Worm (Caenorhabditis elegans) whole organism, L1 larva: Measurements from ENCODE around the gene C39D10.8.

ENCODE experiments used
- C04F5.9 ChIP-seq: sonication (generic microtip); optimal IDR thresholded peaks from 2 replicates; lab custom pipeline; 2016; ENCODE audit warnings: missing genetic modification characterization, missing compliant biosample characterization
- C16A3.4 ChIP-seq: fragments of 150-350 bp; optimal IDR thresholded peaks from 2 replicates; lab custom pipeline; 2014; ENCODE audit warnings: missing biosample characterization, missing genetic modification characterization
- C34B4.2 ChIP-seq: sonication (generic microtip); optimal IDR thresholded peaks from 2 replicates; lab custom pipeline; 2017; ENCODE audit warnings: mild to moderate bottlenecking, missing genetic modification characterization, missing compliant biosample characterization
- F16B12.6 ChIP-seq: fragments of 150-350 bp; optimal IDR thresholded peaks from 2 replicates; lab custom pipeline; 2014; ENCODE audit warnings: missing biosample characterization, missing genetic modification characterization
- Y116A8C.19 ChIP-seq: sonication (generic microtip); optimal IDR thresholded peaks from 2 replicates; lab custom pipeline; 2016; ENCODE audit warnings: missing compliant biosample characterization, missing genetic modification characterization, borderline replicate concordance
- aly-2 ChIP-seq: fragments of 150-350 bp; optimal IDR thresholded peaks from 2 replicates; lab custom pipeline; 2014; ENCODE audit warnings: missing biosample characterization, missing genetic modification characterization
- ama-1 ChIP-seq: fragments of 150-350 bp; optimal IDR thresholded peaks from 2 replicates; lab custom pipeline; 2014
- blmp-1 ChIP-seq: fragments of 150-350 bp; optimal IDR thresholded peaks from 2 replicates; lab custom pipeline; 2014; ENCODE audit warnings: missing biosample characterization, missing genetic modification characterization
- ceh-8 ChIP-seq: fragments of 200-800 bp; sonication (Bioruptor generic); optimal IDR thresholded peaks from 2 replicates; lab custom pipeline; 2018; ENCODE audit warnings: mild to moderate bottlenecking, missing genetic modification characterization, moderate library complexity, missing compliant biosample characterization
- ceh-82 ChIP-seq, 3 experiments: fragments of 150-350 bp in 1 of 3; sonication (generic microtip) in 2 of 3; optimal IDR thresholded peaks; 2 replicates each; lab custom pipeline; 2014 to 2017; ENCODE audit warnings: missing biosample characterization in 3 of 3, missing genetic modification characterization in 3 of 3
- ces-1 ChIP-seq: fragments of 150-350 bp; optimal IDR thresholded peaks from 2 replicates; lab custom pipeline; 2014; ENCODE audit warnings: missing biosample characterization, missing genetic modification reagents, missing genetic modification characterization
- dpl-1 ChIP-seq, 3 experiments: fragments of 150-350 bp in 2 of 3; sonication (generic microtip) in 1 of 3; optimal IDR thresholded peaks; 2 replicates each; lab custom pipeline; 2014 to 2017; ENCODE audit warnings: missing biosample characterization in 3 of 3, missing genetic modification characterization in 3 of 3, missing genetic modification reagents in 3 of 3
- egl-13 ChIP-seq: sonication (generic microtip); optimal IDR thresholded peaks from 2 replicates; lab custom pipeline; 2016; ENCODE audit warnings: missing genotype, missing genetic modification reagents, missing genetic modification characterization, missing compliant biosample characterization
- elt-2 ChIP-seq: sonication (generic microtip); optimal IDR thresholded peaks from 2 replicates; lab custom pipeline; 2016; ENCODE audit warnings: missing genetic modification characterization, mild to moderate bottlenecking, inconsistent platforms, missing compliant biosample characterization, missing genetic modification reagents
- ets-5 ChIP-seq: fragments of 200-800 bp; sonication (Bioruptor generic); IDR thresholded peaks from 2 replicates; pipeline ENCODE4 v1.3.6; 2022; ENCODE audit warnings: missing genetic modification characterization, missing compliant biosample characterization
- fkh-4 ChIP-seq: sonication (generic microtip); optimal IDR thresholded peaks from 2 replicates; lab custom pipeline; 2016; ENCODE audit warnings: missing compliant biosample characterization, missing genetic modification characterization, borderline replicate concordance
- fkh-8 ChIP-seq: sonication (generic microtip); optimal IDR thresholded peaks from 2 replicates; lab custom pipeline; 2016; ENCODE audit warnings: mild to moderate bottlenecking, missing genetic modification characterization, missing compliant biosample characterization
- hlh-4 ChIP-seq: sonication (generic microtip); optimal IDR thresholded peaks from 2 replicates; lab custom pipeline; 2016; ENCODE audit warnings: mild to moderate bottlenecking, missing genetic modification characterization, missing compliant biosample characterization
- hpl-2 ChIP-seq: fragments of 150-350 bp; optimal IDR thresholded peaks from 2 replicates; lab custom pipeline; 2014; ENCODE audit warnings: missing biosample characterization, missing genetic modification reagents, missing genetic modification characterization
- lin-13 ChIP-seq: fragments of 150-350 bp; optimal IDR thresholded peaks from 2 replicates; lab custom pipeline; 2014; ENCODE audit warnings: missing biosample characterization, missing genetic modification reagents, missing genetic modification characterization
- lin-35 ChIP-seq, 2 experiments: fragments of 150-350 bp; optimal IDR thresholded peaks; 2 replicates each; lab custom pipeline; 2014; ENCODE audit warnings: missing biosample characterization in 2 of 2, missing genetic modification characterization in 2 of 2, missing genetic modification reagents in 2 of 2
- lin-39 ChIP-seq: fragments of 150-350 bp; optimal IDR thresholded peaks from 2 replicates; lab custom pipeline; 2014; ENCODE audit warnings: missing biosample characterization, missing genetic modification reagents, missing genetic modification characterization
- mab-9 ChIP-seq: fragments of 200-800 bp; sonication (Bioruptor generic); IDR thresholded peaks from 2 replicates; pipeline ENCODE4 v1.3.6; 2022; ENCODE audit warnings: missing genetic modification reagents, missing genetic modification characterization, missing compliant biosample characterization
- mef-2 ChIP-seq: fragments of 150-350 bp; optimal IDR thresholded peaks from 2 replicates; lab custom pipeline; 2014; ENCODE audit warnings: missing biosample characterization, missing genetic modification characterization
- nhr-11 ChIP-seq: fragments of 150-350 bp; optimal IDR thresholded peaks from 2 replicates; lab custom pipeline; 2014; ENCODE audit warnings: missing biosample characterization, missing genetic modification characterization
- nhr-20 ChIP-seq: sonication (generic microtip); optimal IDR thresholded peaks from 2 replicates; lab custom pipeline; 2016; ENCODE audit warnings: mild to moderate bottlenecking, missing genetic modification characterization, missing compliant biosample characterization
- nhr-237 ChIP-seq: fragments of 150-350 bp; optimal IDR thresholded peaks from 2 replicates; lab custom pipeline; 2014; ENCODE audit warnings: missing biosample characterization, missing genetic modification characterization
- nhr-28 ChIP-seq: fragments of 150-350 bp; optimal IDR thresholded peaks from 2 replicates; lab custom pipeline; 2014; ENCODE audit warnings: missing biosample characterization, missing genetic modification characterization
- nhr-47 ChIP-seq: sonication (generic microtip); optimal IDR thresholded peaks from 2 replicates; lab custom pipeline; 2016; ENCODE audit warnings: mild to moderate bottlenecking, missing genetic modification characterization, moderate library complexity, missing compliant biosample characterization
- nhr-77 ChIP-seq: fragments of 150-350 bp; optimal IDR thresholded peaks from 2 replicates; lab custom pipeline; 2014; ENCODE audit warnings: missing biosample characterization, missing genetic modification characterization
- nhr-84 ChIP-seq: sonication (generic microtip); optimal IDR thresholded peaks from 2 replicates; lab custom pipeline; 2017; ENCODE audit warnings: missing biosample characterization, missing genetic modification characterization
- nhr-90 ChIP-seq: sonication (generic microtip); optimal IDR thresholded peaks from 2 replicates; lab custom pipeline; 2016; ENCODE audit warnings: mild to moderate bottlenecking, missing genetic modification characterization, missing compliant biosample characterization; ENCODE audit not compliant: poor library complexity
- pag-3 ChIP-seq: sonication (generic microtip); optimal IDR thresholded peaks from 2 replicates; lab custom pipeline; 2017; ENCODE audit warnings: missing genetic modification characterization, mild to moderate bottlenecking, missing compliant biosample characterization, antibody characterized with exemption, borderline replicate concordance; ENCODE audit not compliant: insufficient read depth
- pax-3 ChIP-seq: fragments of 200-800 bp; sonication (Bioruptor generic); optimal IDR thresholded peaks from 2 replicates; lab custom pipeline; 2018; ENCODE audit warnings: mild to moderate bottlenecking, missing genetic modification characterization, moderate library complexity, missing compliant biosample characterization
- skn-1 ChIP-seq: fragments of 150-350 bp; optimal IDR thresholded peaks from 2 replicates; lab custom pipeline; 2014; ENCODE audit warnings: missing biosample characterization, missing genetic modification characterization
- snpc-4 ChIP-seq: fragments of 150-350 bp; optimal IDR thresholded peaks from 2 replicates; lab custom pipeline; 2014; ENCODE audit warnings: missing biosample characterization, missing genetic modification characterization
- snu-23 ChIP-seq: sonication (generic microtip); optimal IDR thresholded peaks from 2 replicates; lab custom pipeline; 2016; ENCODE audit warnings: missing genetic modification characterization, missing compliant biosample characterization
- sptf-1 ChIP-seq: fragments of 150-350 bp; optimal IDR thresholded peaks from 2 replicates; lab custom pipeline; 2014; ENCODE audit warnings: missing biosample characterization, missing genetic modification characterization
- sup-37 ChIP-seq: fragments of 200-800 bp; sonication (Bioruptor generic); optimal IDR thresholded peaks from 2 replicates; lab custom pipeline; 2018; ENCODE audit warnings: mild to moderate bottlenecking, missing genetic modification characterization, missing compliant biosample characterization
- swsn-7 ChIP-seq: sonication (generic microtip); optimal IDR thresholded peaks from 2 replicates; lab custom pipeline; 2016; ENCODE audit warnings: missing genetic modification characterization, missing compliant biosample characterization
- tbx-2 ChIP-seq: sonication (generic microtip); optimal IDR thresholded peaks from 2 replicates; lab custom pipeline; 2016; ENCODE audit warnings: missing genetic modification characterization, missing compliant biosample characterization
- unc-130 ChIP-seq: fragments of 150-350 bp; optimal IDR thresholded peaks from 2 replicates; lab custom pipeline; 2017; ENCODE audit warnings: missing biosample characterization, missing genetic modification characterization, inconsistent platforms
- unc-30 ChIP-seq: sonication (generic microtip); optimal IDR thresholded peaks from 2 replicates; lab custom pipeline; 2017; ENCODE audit warnings: missing biosample characterization, missing genetic modification characterization
- unc-62 ChIP-seq: fragments of 150-350 bp; optimal IDR thresholded peaks from 2 replicates; lab custom pipeline; 2014; ENCODE audit warnings: missing biosample characterization, missing genetic modification reagents, missing genetic modification characterization
- unc-86 ChIP-seq: sonication (generic microtip); optimal IDR thresholded peaks from 2 replicates; lab custom pipeline; 2016; ENCODE audit warnings: missing genetic modification characterization, missing compliant biosample characterization
- xbp-1 ChIP-seq: sonication (generic microtip); optimal IDR thresholded peaks from 2 replicates; lab custom pipeline; 2016; ENCODE audit warnings: missing genetic modification characterization, missing compliant biosample characterization
- zip-4 ChIP-seq: fragments of 200-800 bp; sonication (Bioruptor generic); optimal IDR thresholded peaks from 2 replicates; lab custom pipeline; 2018; ENCODE audit warnings: mild to moderate bottlenecking, missing genetic modification characterization, moderate library complexity, missing compliant biosample characterization

C39D10.8 gene

ce11 chrX:7916076-7916475, 35.3 kb upstream of the C39D10.8 start:
- TF ChIP-seq hpl-2 (GFP tag; lab: Kevin White, UChicago): no peak
- peak; percentile 56 for TF ChIP-seq fkh-8
- peak; percentile 78 for TF ChIP-seq blmp-1 (tag; lab: Kevin White, UChicago)
- TF ChIP-seq nhr-90 (tag; lab: Kevin White, UChicago): no peak
- TF ChIP-seq, all 84 proteins: peak for 2

ce11 chrX:7915616-7916015, 34.9 kb upstream of the C39D10.8 start:
- TF ChIP-seq zip-4 (GFP tag; lab: Kevin White, UChicago) (no peak), nhr-237 (tag; lab: Kevin White, UChicago) (no peak), tbx-2 (no peak), nhr-28 (tag; lab: Kevin White, UChicago) (no peak), nhr-11 (tag; lab: Kevin White, UChicago) (no peak), fkh-8 (no peak), pax-3 (tag; lab: Kevin White, UChicago) (no peak), nhr-47 (tag; lab: Kevin White, UChicago) (no peak), hlh-4 (no peak), Y116A8C.19 (no peak), egl-13 (tag; lab: Kevin White, UChicago) (no peak), unc-130 (tag; lab: Kevin White, UChicago) (no peak), unc-62 (GFP tag; lab: Kevin White, UChicago) (no peak), hpl-2 (GFP tag; lab: Kevin White, UChicago) (no peak)

ce11 chrX:7913830-7914229, 33.1 kb upstream of the C39D10.8 start, which contains the start of gene C39D10.7:
Gene C39D10.7, minus strand, starts transcription at chrX:7913930.
- TF ChIP-seq ets-5 (GFP tag; lab: Robert Waterston, UW) (no peak), lin-39 (no peak), skn-1 (tag; lab: Kevin White, UChicago) (no peak), dpl-1 (GFP tag; optimal IDR thresholded peaks at IDR 0.05; lab: Kevin White, UChicago) (no peak), elt-2 (no peak), ceh-8 (GFP tag; lab: Kevin White, UChicago) (no peak), nhr-77 (tag; lab: Kevin White, UChicago) (no peak), Y116A8C.19 (no peak), sptf-1 (no peak), nhr-84 (tag; lab: Kevin White, UChicago) (no peak), unc-86 (tag; lab: Kevin White, UChicago) (no peak), nhr-237 (tag; lab: Kevin White, UChicago) (no peak), lin-35 (GFP tag; optimal IDR thresholded peaks at IDR 0.05; lab: Kevin White, UChicago) (no peak), mef-2 (tag; lab: Kevin White, UChicago) (no peak), swsn-7 (no peak), xbp-1 (tag; lab: Kevin White, UChicago) (no peak), C04F5.9 (tag; lab: Kevin White, UChicago) (no peak), pag-3 (no peak)

- TF ChIP-seq unc-62 (GFP tag; lab: Kevin White, UChicago): no peak
- TF ChIP-seq mab-9 (GFP tag; lab: Robert Waterston, UW): no peak
- peak; percentile 12 for TF ChIP-seq nhr-77 (tag; lab: Kevin White, UChicago)
- TF ChIP-seq hpl-2 (GFP tag; lab: Kevin White, UChicago): no peak
- peak; percentile 32 for TF ChIP-seq C16A3.4 (tag; lab: Kevin White, UChicago)
- peak; percentile 24 for TF ChIP-seq nhr-90 (tag; lab: Kevin White, UChicago)
- no peak for TF ChIP-seq lin-13
- no peak for TF ChIP-seq snpc-4 (tag; lab: Kevin White, UChicago)
- no peak for TF ChIP-seq egl-13 (tag; lab: Kevin White, UChicago)
- TF ChIP-seq ama-1: no peak
- no peak for TF ChIP-seq unc-30 (tag; lab: Kevin White, UChicago)
- no peak for TF ChIP-seq ceh-82 (tag; optimal IDR thresholded peaks at IDR 0.05; lab: Kevin White, UChicago)
- TF ChIP-seq Y116A8C.19: no peak
- no peak for TF ChIP-seq ces-1 (GFP tag; lab: Kevin White, UChicago)
- TF ChIP-seq C34B4.2 (tag; lab: Kevin White, UChicago): no peak
- TF ChIP-seq aly-2 (tag; lab: Kevin White, UChicago): no peak
- TF ChIP-seq mef-2 (tag; lab: Kevin White, UChicago): no peak
- TF ChIP-seq unc-130 (tag; lab: Kevin White, UChicago): no peak
- peak; percentile 41 for TF ChIP-seq snu-23 (GFP tag; lab: Kevin White, UChicago)
- TF ChIP-seq ceh-8 (GFP tag; lab: Kevin White, UChicago): no peak
- TF ChIP-seq sup-37: no peak
- no peak for TF ChIP-seq fkh-4
- no peak for TF ChIP-seq F16B12.6
- no peak for TF ChIP-seq nhr-20 (tag; lab: Kevin White, UChicago)
- no peak for TF ChIP-seq blmp-1 (tag; lab: Kevin White, UChicago)
Measured at ce11 chrX:7906430-7907014, 25.8 kb upstream of the C39D10.8 start, which contains the start of gene C39D10.1. Gene C39D10.1, plus strand, starts transcription at chrX:7906964.
